Worm (Caenorhabditis elegans) whole organism, late embryonic: ENCODE data around the gene Y38E10A.22.

Source experiments
- C38D4.7 ChIP-seq: fragments of 200-800 bp; sonication (Bioruptor generic); optimal IDR thresholded peaks from 2 replicates; lab custom pipeline; 2018; ENCODE audit warnings: mild to moderate bottlenecking, missing genetic modification characterization, moderate library complexity, missing compliant biosample characterization
- F13H6.1 ChIP-seq: sonication (generic microtip); optimal IDR thresholded peaks from 2 replicates; lab custom pipeline; 2016; ENCODE audit warnings: missing genetic modification characterization, missing compliant biosample characterization
- Y22D7AL.16 ChIP-seq: sonication (generic microtip); optimal IDR thresholded peaks from 2 replicates; lab custom pipeline; 2016; ENCODE audit warnings: missing genetic modification characterization, missing compliant biosample characterization
- ahr-1 ChIP-seq: sonication (generic microtip); optimal IDR thresholded peaks from 2 replicates; lab custom pipeline; 2016; ENCODE audit warnings: missing genetic modification characterization, missing compliant biosample characterization
- ama-1 ChIP-seq: fragments of 150-350 bp; optimal IDR thresholded peaks from 2 replicates; lab custom pipeline; 2014
- ceh-14 ChIP-seq: sonication (generic microtip); optimal IDR thresholded peaks from 2 replicates; lab custom pipeline; 2016; ENCODE audit warnings: missing genotype, missing genetic modification characterization, missing compliant biosample characterization
- ceh-18 ChIP-seq: sonication (generic microtip); optimal IDR thresholded peaks from 2 replicates; lab custom pipeline; 2016; ENCODE audit warnings: missing genetic modification characterization, missing compliant biosample characterization
- ceh-24 ChIP-seq: sonication (generic microtip); optimal IDR thresholded peaks from 2 replicates; lab custom pipeline; 2016; ENCODE audit warnings: mild to moderate bottlenecking, missing genetic modification characterization, missing compliant biosample characterization
- ceh-34 ChIP-seq: sonication (generic microtip); optimal IDR thresholded peaks from 2 replicates; lab custom pipeline; 2016; ENCODE audit warnings: mild to moderate bottlenecking, missing genetic modification characterization, missing compliant biosample characterization
- ceh-6 ChIP-seq: fragments of 200-800 bp; sonication (Bioruptor generic); optimal IDR thresholded peaks from 2 replicates; lab custom pipeline; 2018; ENCODE audit warnings: mild to moderate bottlenecking, missing genetic modification characterization, missing compliant biosample characterization
- ceh-9 ChIP-seq: sonication (generic microtip); optimal IDR thresholded peaks from 2 replicates; lab custom pipeline; 2016; ENCODE audit warnings: mild to moderate bottlenecking, missing genetic modification characterization, inconsistent platforms, missing compliant biosample characterization
- che-1 ChIP-seq: sonication (generic microtip); optimal IDR thresholded peaks from 2 replicates; lab custom pipeline; 2016; ENCODE audit warnings: mild to moderate bottlenecking, missing genetic modification characterization, missing compliant biosample characterization
- elt-2 ChIP-seq: sonication (generic microtip); optimal IDR thresholded peaks from 2 replicates; lab custom pipeline; 2016; ENCODE audit warnings: missing genetic modification reagents, missing genetic modification characterization, missing compliant biosample characterization
- elt-4 ChIP-seq: sonication (generic microtip); optimal IDR thresholded peaks from 2 replicates; lab custom pipeline; 2016; ENCODE audit warnings: missing genetic modification characterization, missing compliant biosample characterization
- ets-4 ChIP-seq: sonication (generic microtip); optimal IDR thresholded peaks from 2 replicates; lab custom pipeline; 2016; ENCODE audit warnings: missing genetic modification characterization, missing compliant biosample characterization
- fax-1 ChIP-seq: sonication (generic microtip); optimal IDR thresholded peaks from 2 replicates; lab custom pipeline; 2016; ENCODE audit warnings: missing genotype, missing genetic modification characterization, missing compliant biosample characterization
- fkh-6 ChIP-seq: sonication (generic microtip); optimal IDR thresholded peaks from 2 replicates; lab custom pipeline; 2016; ENCODE audit warnings: missing genetic modification characterization, missing compliant biosample characterization
- hlh-13 ChIP-seq: fragments of 200-800 bp; sonication (Bioruptor generic); optimal IDR thresholded peaks from 2 replicates; lab custom pipeline; 2018; ENCODE audit warnings: mild to moderate bottlenecking, missing genetic modification characterization, missing compliant biosample characterization
- hlh-15 ChIP-seq: sonication (generic microtip); optimal IDR thresholded peaks from 2 replicates; lab custom pipeline; 2016; ENCODE audit warnings: missing genetic modification characterization, missing compliant biosample characterization
- hlh-30 ChIP-seq: sonication (generic microtip); optimal IDR thresholded peaks from 2 replicates; lab custom pipeline; 2017; ENCODE audit warnings: antibody characterized with exemption, missing genetic modification characterization, missing compliant biosample characterization; ENCODE audit not compliant: insufficient read depth
- hlh-8 ChIP-seq: sonication (generic microtip); optimal IDR thresholded peaks from 2 replicates; lab custom pipeline; 2016; ENCODE audit warnings: missing genotype, missing genetic modification characterization, missing compliant biosample characterization
- lim-6 ChIP-seq: sonication (generic microtip); optimal IDR thresholded peaks from 2 replicates; lab custom pipeline; 2016; ENCODE audit warnings: missing genetic modification characterization, missing compliant biosample characterization
- madf-2 ChIP-seq: sonication (generic microtip); optimal IDR thresholded peaks from 2 replicates; lab custom pipeline; 2017; ENCODE audit warnings: missing genetic modification characterization, missing compliant biosample characterization
- mec-3 ChIP-seq: sonication (generic microtip); optimal IDR thresholded peaks from 2 replicates; lab custom pipeline; 2016; ENCODE audit warnings: borderline replicate concordance, missing genetic modification characterization, missing compliant biosample characterization
- nfya-1 ChIP-seq: sonication (generic microtip); optimal IDR thresholded peaks from 2 replicates; lab custom pipeline; 2017; ENCODE audit warnings: missing genetic modification characterization, mild to moderate bottlenecking, missing compliant biosample characterization, antibody characterized with exemption, moderate library complexity
- nhr-11 ChIP-seq: fragments of 150-350 bp; optimal IDR thresholded peaks from 2 replicates; lab custom pipeline; 2014; ENCODE audit warnings: missing biosample characterization, missing genetic modification characterization
- nhr-232 ChIP-seq: sonication (generic microtip); optimal IDR thresholded peaks from 2 replicates; lab custom pipeline; 2016; ENCODE audit warnings: missing genetic modification characterization, missing compliant biosample characterization
- odd-2 ChIP-seq: sonication (generic microtip); optimal IDR thresholded peaks from 2 replicates; lab custom pipeline; 2017; ENCODE audit warnings: antibody characterized with exemption, mild to moderate bottlenecking, missing genetic modification characterization, missing compliant biosample characterization
- pat-9 ChIP-seq: fragments of 200-800 bp; sonication (Bioruptor generic); optimal IDR thresholded peaks from 2 replicates; lab custom pipeline; 2018; ENCODE audit warnings: mild to moderate bottlenecking, missing genetic modification characterization, moderate library complexity, missing compliant biosample characterization
- pax-1 ChIP-seq: fragments of 150-350 bp; optimal IDR thresholded peaks from 2 replicates; lab custom pipeline; 2014; ENCODE audit warnings: missing biosample characterization, missing genetic modification characterization
- pha-2 ChIP-seq: sonication (generic microtip); optimal IDR thresholded peaks from 2 replicates; lab custom pipeline; 2017; ENCODE audit warnings: mild to moderate bottlenecking, missing genetic modification characterization, missing compliant biosample characterization
- pha-4 ChIP-seq: fragments of 150-350 bp; optimal IDR thresholded peaks from 2 replicates; lab custom pipeline; 2018; ENCODE audit warnings: missing biosample characterization, missing genetic modification reagents, missing genetic modification characterization
- pqm-1 ChIP-seq: sonication (generic microtip); optimal IDR thresholded peaks from 2 replicates; lab custom pipeline; 2016; ENCODE audit warnings: missing genetic modification characterization, missing compliant biosample characterization
- rnt-1 ChIP-seq: sonication (generic microtip); optimal IDR thresholded peaks from 2 replicates; lab custom pipeline; 2016; ENCODE audit warnings: missing genetic modification characterization, missing compliant biosample characterization
- sox-2 ChIP-seq: fragments of 200-800 bp; sonication (Bioruptor generic); IDR thresholded peaks from 2 replicates; pipeline ENCODE4 v1.3.6; 2022; ENCODE audit warnings: missing genetic modification reagents, missing genetic modification characterization, missing compliant biosample characterization
- sox-4 ChIP-seq: sonication (generic microtip); optimal IDR thresholded peaks from 2 replicates; lab custom pipeline; 2017; ENCODE audit warnings: mild to moderate bottlenecking, missing genetic modification characterization, inconsistent platforms, missing compliant biosample characterization
- syd-9 ChIP-seq: sonication (generic microtip); optimal IDR thresholded peaks from 2 replicates; lab custom pipeline; 2016; ENCODE audit warnings: mild to moderate bottlenecking, missing genetic modification characterization, moderate library complexity, missing compliant biosample characterization
- tbx-2 ChIP-seq: sonication (generic microtip); optimal IDR thresholded peaks from 2 replicates; lab custom pipeline; 2016; ENCODE audit warnings: missing genetic modification characterization, missing compliant biosample characterization
- tbx-7 ChIP-seq: sonication (generic microtip); optimal IDR thresholded peaks from 2 replicates; lab custom pipeline; 2016; ENCODE audit warnings: missing genotype, missing genetic modification characterization, missing compliant biosample characterization
- unc-42 ChIP-seq: sonication (generic microtip); optimal IDR thresholded peaks from 2 replicates; lab custom pipeline; 2016; ENCODE audit warnings: missing genotype, missing genetic modification characterization, missing compliant biosample characterization
- unc-55 ChIP-seq: sonication (generic microtip); optimal IDR thresholded peaks from 2 replicates; lab custom pipeline; 2017; ENCODE audit warnings: missing biosample characterization, missing genetic modification reagents, missing genetic modification characterization

The Y38E10A.22 gene

ce11 chrII:12629387-12629786, 48.2 kb downstream of the Y38E10A.22 start, which contains the start of gene Y38E10A.28:
Gene Y38E10A.28 (plus strand): TSS chrII:12629687.
- TF ChIP-seq pat-9, result no peak
- TF ChIP-seq madf-2 (tag; lab: Kevin White, UChicago), result no peak
- TF ChIP-seq syd-9 (tag; lab: Kevin White, UChicago), result no peak
- no peak for TF ChIP-seq nhr-11 (tag; lab: Kevin White, UChicago)
- no peak for TF ChIP-seq ahr-1
- no peak for TF ChIP-seq ceh-9 (tag; lab: Kevin White, UChicago)
- TF ChIP-seq unc-55 (GFP tag; lab: Kevin White, UChicago), result no peak
- no peak for TF ChIP-seq unc-42 (tag; lab: Kevin White, UChicago)
- TF ChIP-seq ceh-14 (tag; lab: Kevin White, UChicago), result no peak
- no peak for TF ChIP-seq ama-1
- no peak for TF ChIP-seq pha-2 (tag; lab: Kevin White, UChicago)
- no peak for TF ChIP-seq odd-2 (tag; lab: Kevin White, UChicago)
- TF ChIP-seq hlh-15 (tag; lab: Kevin White, UChicago), result no peak
- TF ChIP-seq ets-4 (tag; lab: Kevin White, UChicago), result no peak
- no peak for TF ChIP-seq ceh-24 (tag; lab: Kevin White, UChicago)
- no peak for TF ChIP-seq ceh-18 (tag; lab: Kevin White, UChicago)
- no peak for TF ChIP-seq elt-2
- TF ChIP-seq nhr-232 (tag; lab: Kevin White, UChicago), result no peak
- TF ChIP-seq pha-4 (tag; lab: Kevin White, UChicago), result no peak
- TF ChIP-seq fkh-6 (tag; lab: Kevin White, UChicago), result no peak

ce11 chrII:12628566-12628965, 49.0 kb downstream of the Y38E10A.22 start, which contains the start of gene nspe-5:
Gene nspe-5 (plus strand): TSS chrII:12628866.
- TF ChIP-seq unc-42 (tag; lab: Kevin White, UChicago) (no peak), madf-2 (tag; lab: Kevin White, UChicago) (no peak), F13H6.1 (tag; lab: Kevin White, UChicago) (no peak), sox-2 (GFP tag; lab: Robert Waterston, UW) (no peak), rnt-1 (tag; lab: Kevin White, UChicago) (no peak), hlh-13 (GFP tag; lab: Kevin White, UChicago) (no peak), unc-55 (GFP tag; lab: Kevin White, UChicago) (no peak), elt-2 (no peak), sox-4 (no peak), hlh-30 (tag; lab: Kevin White, UChicago) (no peak), fax-1 (tag; lab: Kevin White, UChicago) (no peak), pax-1 (tag; lab: Kevin White, UChicago) (no peak), hlh-8 (tag; lab: Kevin White, UChicago) (no peak), pha-4 (tag; lab: Kevin White, UChicago) (no peak), fkh-6 (tag; lab: Kevin White, UChicago) (no peak), C38D4.7 (GFP tag; lab: Kevin White, UChicago) (no peak), tbx-2 (no peak), tbx-7 (tag; lab: Kevin White, UChicago) (no peak), ceh-9 (tag; lab: Kevin White, UChicago) (no peak)

- no peak for TF ChIP-seq nhr-11 (tag; lab: Kevin White, UChicago)
- no peak for TF ChIP-seq fkh-6 (tag; lab: Kevin White, UChicago)
- no peak for TF ChIP-seq nfya-1 (tag; lab: Kevin White, UChicago)
- TF ChIP-seq lim-6 (tag; lab: Kevin White, UChicago), result no peak
- TF ChIP-seq elt-4 (tag; lab: Kevin White, UChicago), result no peak
- no peak for TF ChIP-seq che-1 (tag; lab: Kevin White, UChicago)
- TF ChIP-seq Y22D7AL.16, result no peak
- TF ChIP-seq rnt-1 (tag; lab: Kevin White, UChicago), result no peak
- TF ChIP-seq pqm-1, result no peak
- TF ChIP-seq unc-42 (tag; lab: Kevin White, UChicago), result no peak
- no peak for TF ChIP-seq mec-3 (tag; lab: Kevin White, UChicago)
- TF ChIP-seq ceh-6, result no peak
- TF ChIP-seq pat-9, result no peak
- TF ChIP-seq ceh-34, result no peak
- TF ChIP-seq, all 69 proteins: peak for 0
Observed at ce11 chrII:12626887-12627286, 50.7 kb downstream of the Y38E10A.22 start, which contains the start of gene nspe-7. Gene nspe-7 (plus strand): TSS chrII:12627187.
